Worm (Caenorhabditis elegans) whole organism, L1 larva: ENCODE data around the gene C36H8.1.

Experiments used
- C16A3.4 ChIP-seq: fragments of 150-350 bp; optimal IDR thresholded peaks from 2 replicates; lab custom pipeline; 2014; ENCODE audit warnings: missing biosample characterization, missing genetic modification characterization
- C34B4.2 ChIP-seq: sonication (generic microtip); optimal IDR thresholded peaks from 2 replicates; lab custom pipeline; 2017; ENCODE audit warnings: mild to moderate bottlenecking, missing genetic modification characterization, missing compliant biosample characterization
- F16B12.6 ChIP-seq: fragments of 150-350 bp; optimal IDR thresholded peaks from 2 replicates; lab custom pipeline; 2014; ENCODE audit warnings: missing biosample characterization, missing genetic modification characterization
- blmp-1 ChIP-seq: fragments of 150-350 bp; optimal IDR thresholded peaks from 2 replicates; lab custom pipeline; 2014; ENCODE audit warnings: missing biosample characterization, missing genetic modification characterization
- ceh-8 ChIP-seq: fragments of 200-800 bp; sonication (Bioruptor generic); optimal IDR thresholded peaks from 2 replicates; lab custom pipeline; 2018; ENCODE audit warnings: mild to moderate bottlenecking, missing genetic modification characterization, moderate library complexity, missing compliant biosample characterization
- ceh-82 ChIP-seq, 3 experiments: fragments of 150-350 bp in 1 of 3; sonication (generic microtip) in 2 of 3; optimal IDR thresholded peaks; 2 replicates each; lab custom pipeline; 2014 to 2017; ENCODE audit warnings: missing biosample characterization in 3 of 3, missing genetic modification characterization in 3 of 3
- ceh-88 ChIP-seq: fragments of 200-800 bp; sonication (Bioruptor generic); IDR thresholded peaks from 2 replicates; pipeline ENCODE4 v1.3.6; 2022; ENCODE audit warnings: missing genetic modification characterization, missing compliant biosample characterization
- ces-1 ChIP-seq: fragments of 150-350 bp; optimal IDR thresholded peaks from 2 replicates; lab custom pipeline; 2014; ENCODE audit warnings: missing biosample characterization, missing genetic modification reagents, missing genetic modification characterization
- dpl-1 ChIP-seq, 3 experiments: fragments of 150-350 bp in 2 of 3; sonication (generic microtip) in 1 of 3; optimal IDR thresholded peaks; 2 replicates each; lab custom pipeline; 2014 to 2017; ENCODE audit warnings: missing biosample characterization in 3 of 3, missing genetic modification characterization in 3 of 3, missing genetic modification reagents in 3 of 3
- dsc-1 ChIP-seq: sonication (generic microtip); optimal IDR thresholded peaks from 2 replicates; lab custom pipeline; 2016; ENCODE audit warnings: mild to moderate bottlenecking, missing genetic modification characterization, missing compliant biosample characterization
- efl-1 ChIP-seq, 4 experiments: fragments of 150-350 bp; optimal IDR thresholded peaks in 3 of 4; peaks in 1 of 4; 1 replicate in 1 of 4; 2 replicates in 3 of 4; lab custom pipeline; 2014; ENCODE audit warnings: missing biosample characterization in 2 of 4, missing genetic modification characterization in 2 of 4, missing genetic modification reagents in 2 of 4
- egl-13 ChIP-seq: sonication (generic microtip); optimal IDR thresholded peaks from 2 replicates; lab custom pipeline; 2016; ENCODE audit warnings: missing genotype, missing genetic modification reagents, missing genetic modification characterization, missing compliant biosample characterization
- elt-2 ChIP-seq: sonication (generic microtip); optimal IDR thresholded peaks from 2 replicates; lab custom pipeline; 2016; ENCODE audit warnings: missing genetic modification characterization, mild to moderate bottlenecking, inconsistent platforms, missing compliant biosample characterization, missing genetic modification reagents
- fkh-10 ChIP-seq: sonication (generic microtip); optimal IDR thresholded peaks from 2 replicates; lab custom pipeline; 2017; ENCODE audit warnings: missing biosample characterization, missing genetic modification reagents, missing genetic modification characterization
- fkh-4 ChIP-seq: sonication (generic microtip); optimal IDR thresholded peaks from 2 replicates; lab custom pipeline; 2016; ENCODE audit warnings: missing compliant biosample characterization, missing genetic modification characterization, borderline replicate concordance
- fkh-8 ChIP-seq: sonication (generic microtip); optimal IDR thresholded peaks from 2 replicates; lab custom pipeline; 2016; ENCODE audit warnings: mild to moderate bottlenecking, missing genetic modification characterization, missing compliant biosample characterization
- fos-1 ChIP-seq: fragments of 150-350 bp; optimal IDR thresholded peaks from 2 replicates; lab custom pipeline; 2014; ENCODE audit warnings: missing biosample characterization, missing genetic modification characterization
- hlh-17 ChIP-seq: fragments of 200-800 bp; sonication (Bioruptor generic); optimal IDR thresholded peaks from 2 replicates; lab custom pipeline; 2018; ENCODE audit warnings: missing genetic modification characterization, mild to moderate bottlenecking, missing compliant biosample characterization, moderate library complexity, borderline replicate concordance
- hlh-4 ChIP-seq: sonication (generic microtip); optimal IDR thresholded peaks from 2 replicates; lab custom pipeline; 2016; ENCODE audit warnings: mild to moderate bottlenecking, missing genetic modification characterization, missing compliant biosample characterization
- hpl-2 ChIP-seq: fragments of 150-350 bp; optimal IDR thresholded peaks from 2 replicates; lab custom pipeline; 2014; ENCODE audit warnings: missing biosample characterization, missing genetic modification reagents, missing genetic modification characterization
- irx-1 ChIP-seq: sonication (generic microtip); optimal IDR thresholded peaks from 2 replicates; lab custom pipeline; 2016; ENCODE audit warnings: missing genetic modification characterization, missing compliant biosample characterization
- jun-1 ChIP-seq: fragments of 150-350 bp; optimal IDR thresholded peaks from 2 replicates; lab custom pipeline; 2014; ENCODE audit warnings: missing biosample characterization, missing genetic modification reagents, missing genetic modification characterization
- lin-13 ChIP-seq: fragments of 150-350 bp; optimal IDR thresholded peaks from 2 replicates; lab custom pipeline; 2014; ENCODE audit warnings: missing biosample characterization, missing genetic modification reagents, missing genetic modification characterization
- lin-14 ChIP-seq: fragments of 200-800 bp; sonication (Bioruptor generic); optimal IDR thresholded peaks from 2 replicates; lab custom pipeline; 2018; ENCODE audit warnings: mild to moderate bottlenecking, missing genetic modification characterization, moderate library complexity, missing compliant biosample characterization
- lin-35 ChIP-seq, 2 experiments: fragments of 150-350 bp; optimal IDR thresholded peaks; 2 replicates each; lab custom pipeline; 2014; ENCODE audit warnings: missing biosample characterization in 2 of 2, missing genetic modification characterization in 2 of 2, missing genetic modification reagents in 2 of 2
- lin-39 ChIP-seq: fragments of 150-350 bp; optimal IDR thresholded peaks from 2 replicates; lab custom pipeline; 2014; ENCODE audit warnings: missing biosample characterization, missing genetic modification reagents, missing genetic modification characterization
- lsy-2 ChIP-seq, 2 experiments: fragments of 150-350 bp; optimal IDR thresholded peaks; 2 replicates each; lab custom pipeline; 2014; ENCODE audit warnings: missing biosample characterization in 2 of 2, missing genetic modification characterization in 2 of 2
- mab-9 ChIP-seq: fragments of 200-800 bp; sonication (Bioruptor generic); IDR thresholded peaks from 2 replicates; pipeline ENCODE4 v1.3.6; 2022; ENCODE audit warnings: missing genetic modification reagents, missing genetic modification characterization, missing compliant biosample characterization
- mdl-1 ChIP-seq, 2 experiments: fragments of 150-350 bp; optimal IDR thresholded peaks; 2 replicates each; lab custom pipeline; 2014 to 2017; ENCODE audit warnings: missing biosample characterization in 2 of 2, missing genetic modification characterization in 2 of 2, inconsistent platforms in 1 of 2
- mef-2 ChIP-seq: fragments of 150-350 bp; optimal IDR thresholded peaks from 2 replicates; lab custom pipeline; 2014; ENCODE audit warnings: missing biosample characterization, missing genetic modification characterization
- nhr-11 ChIP-seq: fragments of 150-350 bp; optimal IDR thresholded peaks from 2 replicates; lab custom pipeline; 2014; ENCODE audit warnings: missing biosample characterization, missing genetic modification characterization
- nhr-20 ChIP-seq: sonication (generic microtip); optimal IDR thresholded peaks from 2 replicates; lab custom pipeline; 2016; ENCODE audit warnings: mild to moderate bottlenecking, missing genetic modification characterization, missing compliant biosample characterization
- nhr-237 ChIP-seq: fragments of 150-350 bp; optimal IDR thresholded peaks from 2 replicates; lab custom pipeline; 2014; ENCODE audit warnings: missing biosample characterization, missing genetic modification characterization
- nhr-47 ChIP-seq: sonication (generic microtip); optimal IDR thresholded peaks from 2 replicates; lab custom pipeline; 2016; ENCODE audit warnings: mild to moderate bottlenecking, missing genetic modification characterization, moderate library complexity, missing compliant biosample characterization
- nhr-77 ChIP-seq: fragments of 150-350 bp; optimal IDR thresholded peaks from 2 replicates; lab custom pipeline; 2014; ENCODE audit warnings: missing biosample characterization, missing genetic modification characterization
- nhr-85 ChIP-seq: sonication (generic microtip); peaks from one replicate; lab custom pipeline; 2016; ENCODE audit warnings: missing genetic modification characterization, inconsistent platforms, missing compliant biosample characterization
- nhr-90 ChIP-seq: sonication (generic microtip); optimal IDR thresholded peaks from 2 replicates; lab custom pipeline; 2016; ENCODE audit warnings: mild to moderate bottlenecking, missing genetic modification characterization, missing compliant biosample characterization; ENCODE audit not compliant: poor library complexity
- pag-3 ChIP-seq: sonication (generic microtip); optimal IDR thresholded peaks from 2 replicates; lab custom pipeline; 2017; ENCODE audit warnings: missing genetic modification characterization, mild to moderate bottlenecking, missing compliant biosample characterization, antibody characterized with exemption, borderline replicate concordance; ENCODE audit not compliant: insufficient read depth
- pax-3 ChIP-seq: fragments of 200-800 bp; sonication (Bioruptor generic); optimal IDR thresholded peaks from 2 replicates; lab custom pipeline; 2018; ENCODE audit warnings: mild to moderate bottlenecking, missing genetic modification characterization, moderate library complexity, missing compliant biosample characterization
- pqm-1 ChIP-seq: sonication (generic microtip); optimal IDR thresholded peaks from 3 replicates; lab custom pipeline; 2017; ENCODE audit warnings: missing biosample characterization, missing genetic modification characterization
- skn-1 ChIP-seq: fragments of 150-350 bp; optimal IDR thresholded peaks from 2 replicates; lab custom pipeline; 2014; ENCODE audit warnings: missing biosample characterization, missing genetic modification characterization
- snpc-4 ChIP-seq: fragments of 150-350 bp; optimal IDR thresholded peaks from 2 replicates; lab custom pipeline; 2014; ENCODE audit warnings: missing biosample characterization, missing genetic modification characterization
- snu-23 ChIP-seq: sonication (generic microtip); optimal IDR thresholded peaks from 2 replicates; lab custom pipeline; 2016; ENCODE audit warnings: missing genetic modification characterization, missing compliant biosample characterization
- tbx-2 ChIP-seq: sonication (generic microtip); optimal IDR thresholded peaks from 2 replicates; lab custom pipeline; 2016; ENCODE audit warnings: missing genetic modification characterization, missing compliant biosample characterization
- unc-130 ChIP-seq: fragments of 150-350 bp; optimal IDR thresholded peaks from 2 replicates; lab custom pipeline; 2017; ENCODE audit warnings: missing biosample characterization, missing genetic modification characterization, inconsistent platforms
- unc-86 ChIP-seq: sonication (generic microtip); optimal IDR thresholded peaks from 2 replicates; lab custom pipeline; 2016; ENCODE audit warnings: missing genetic modification characterization, missing compliant biosample characterization
- vab-15 ChIP-seq: sonication (generic microtip); optimal IDR thresholded peaks from 2 replicates; lab custom pipeline; 2017; ENCODE audit warnings: missing genotype, mild to moderate bottlenecking, missing genetic modification characterization, missing compliant biosample characterization
- xbp-1 ChIP-seq: sonication (generic microtip); optimal IDR thresholded peaks from 2 replicates; lab custom pipeline; 2016; ENCODE audit warnings: missing genetic modification characterization, missing compliant biosample characterization
- zag-1 ChIP-seq: fragments of 150-350 bp; optimal IDR thresholded peaks from 2 replicates; lab custom pipeline; 2014; ENCODE audit warnings: missing biosample characterization, missing genetic modification characterization
- ztf-4 ChIP-seq: fragments of 150-350 bp; optimal IDR thresholded peaks from 2 replicates; lab custom pipeline; 2014; ENCODE audit warnings: missing biosample characterization, missing genetic modification characterization

The C36H8.1 gene

ce11 chrIV:12773519-12773918, 28.9 kb upstream of the C36H8.1 start, which contains the start of gene unc-31:
unc-31 (plus strand) TSS chrIV:12773867.
- TF ChIP-seq lin-14 (peak; percentile 68), fkh-10 (GFP tag; lab: Kevin White, UChicago) (peak; percentile 77), hpl-2 (GFP tag; lab: Kevin White, UChicago) (no peak), snu-23 (GFP tag; lab: Kevin White, UChicago) (no peak), pqm-1 (no peak)
- TF ChIP-seq, all 84 proteins: peak for 2

- TF ChIP-seq fos-1 (tag; lab: Kevin White, UChicago): no peak
- no peak for TF ChIP-seq mdl-1 (tag; optimal IDR thresholded peaks at IDR 0.05; lab: Kevin White, UChicago)
- peak; percentile 95 for TF ChIP-seq lin-14
- TF ChIP-seq ceh-8 (GFP tag; lab: Kevin White, UChicago): peak; percentile 14
- TF ChIP-seq C16A3.4 (tag; lab: Kevin White, UChicago): no peak
- no peak for TF ChIP-seq hlh-17 (GFP tag; lab: Kevin White, UChicago)
- peak; percentile 29 for TF ChIP-seq xbp-1 (tag; lab: Kevin White, UChicago)
- TF ChIP-seq elt-2: no peak
- no peak for TF ChIP-seq fkh-4 (tag; lab: Kevin White, UChicago)
- TF ChIP-seq nhr-20 (tag; lab: Kevin White, UChicago): no peak
- no peak for TF ChIP-seq lin-39
- peak in 2 of 3 experiments; percentile 33 to 80 for TF ChIP-seq ceh-82 (tag; optimal IDR thresholded peaks at IDR 0.05; lab: Kevin White, UChicago)
- TF ChIP-seq efl-1 (optimal IDR thresholded peaks at IDR 0.05; lab: Kevin White, UChicago): peak; percentile 45 to 56
- TF ChIP-seq efl-1 (GFP tag; optimal IDR thresholded peaks at IDR 0.05 in 1 of 2; lab: Kevin White, UChicago): peak; percentile 2 to 29
- TF ChIP-seq zag-1 (tag; lab: Kevin White, UChicago): peak; percentile 18
- no peak for TF ChIP-seq nhr-11 (tag; lab: Kevin White, UChicago)
- 0 out of 2 replicates have a peak, but pooled peaks have one; percentile 19 for TF ChIP-seq mab-9 (GFP tag; lab: Robert Waterston, UW)
- peak; percentile 19; the same call in 1 of the 2 replicates for TF ChIP-seq ceh-88 (GFP tag; lab: Robert Waterston, UW)
- peak; percentile 68 for TF ChIP-seq fkh-10 (GFP tag; lab: Kevin White, UChicago)
- no peak for TF ChIP-seq lin-13 (GFP tag; lab: Kevin White, UChicago)
- TF ChIP-seq dsc-1 (tag; lab: Kevin White, UChicago): peak; percentile 65
- TF ChIP-seq skn-1 (tag; lab: Kevin White, UChicago): no peak
- TF ChIP-seq mef-2 (tag; lab: Kevin White, UChicago): no peak
- TF ChIP-seq vab-15 (tag; lab: Kevin White, UChicago): no peak
- no peak for TF ChIP-seq snpc-4 (tag; lab: Kevin White, UChicago)
- TF ChIP-seq dpl-1 (GFP tag; optimal IDR thresholded peaks at IDR 0.05; lab: Kevin White, UChicago): peak in 1 of 3 experiments; percentile 3
- no peak for TF ChIP-seq C34B4.2 (tag; lab: Kevin White, UChicago)
- peak; percentile 78 for TF ChIP-seq nhr-47
- peak; percentile 44 for TF ChIP-seq snu-23 (GFP tag; lab: Kevin White, UChicago)
- TF ChIP-seq pax-3 (tag; lab: Kevin White, UChicago): peak; percentile 43
- TF ChIP-seq tbx-2 (tag; lab: Kevin White, UChicago): peak; percentile 68
- TF ChIP-seq nhr-237: no peak
- no peak for TF ChIP-seq F16B12.6 (tag; lab: Kevin White, UChicago)
- TF ChIP-seq blmp-1 (tag; lab: Kevin White, UChicago): no peak
- no peak for TF ChIP-seq nhr-77
- TF ChIP-seq lin-35 (GFP tag; optimal IDR thresholded peaks at IDR 0.05; lab: Kevin White, UChicago): peak in 1 of 2 experiments; percentile 48
- no peak for TF ChIP-seq ztf-4 (tag; lab: Kevin White, UChicago)
- peak; percentile 75 for TF ChIP-seq unc-86 (tag; lab: Kevin White, UChicago)
- peak; percentile 87 for TF ChIP-seq egl-13 (tag; lab: Kevin White, UChicago)
- peak; percentile 11 to 52 for TF ChIP-seq lsy-2 (tag; optimal IDR thresholded peaks at IDR 0.05; lab: Kevin White, UChicago)
- no peak for TF ChIP-seq hlh-4 (tag; lab: Kevin White, UChicago)
- TF ChIP-seq irx-1: peak; percentile 33
- no peak for TF ChIP-seq pag-3 (tag; lab: Kevin White, UChicago)
- TF ChIP-seq nhr-85: no peak
- TF ChIP-seq nhr-90 (tag; lab: Kevin White, UChicago): no peak
- TF ChIP-seq ces-1 (GFP tag; lab: Kevin White, UChicago): no peak
- peak; percentile 36 for TF ChIP-seq jun-1
- TF ChIP-seq fkh-8 (tag; lab: Kevin White, UChicago): peak; percentile 92
- no peak for TF ChIP-seq unc-130
Observed at ce11 chrIV:12771414-12771813, 26.8 kb upstream of the C36H8.1 start.
